Worm (Caenorhabditis elegans) whole organism, midembryonic: ENCODE measurements around the gene fsn-1.

Experiments
- cog-1 ChIP-seq: sonication (generic microtip); optimal IDR thresholded peaks from 2 replicates; lab custom pipeline; 2016; ENCODE audit warnings: missing genetic modification characterization, missing compliant biosample characterization
- flt-1 ChIP-seq: fragments of 200-800 bp; sonication (Bioruptor generic); IDR thresholded peaks from 2 replicates; pipeline ENCODE4 v1.3.6; 2022; ENCODE audit warnings: missing genetic modification characterization, missing compliant biosample characterization
- klf-2 ChIP-seq: fragments of 200-800 bp; sonication (Bioruptor generic); conservative IDR thresholded peaks from 2 replicates; pipeline ENCODE4 v1.3.6; 2022; ENCODE audit warnings: missing genetic modification reagents, missing genetic modification characterization, missing compliant biosample characterization
- med-1 ChIP-seq: sonication (generic microtip); optimal IDR thresholded peaks from 2 replicates; lab custom pipeline; 2017; ENCODE audit warnings: missing genetic modification characterization, mild to moderate bottlenecking, missing compliant biosample characterization, antibody characterized with exemption, missing genetic modification reagents; ENCODE audit not compliant: insufficient read depth
- ref-1 ChIP-seq: fragments of 200-800 bp; sonication (Bioruptor generic); conservative IDR thresholded peaks from 2 replicates; pipeline ENCODE4 v1.3.6; 2022; ENCODE audit warnings: missing genetic modification reagents, missing genetic modification characterization, missing compliant biosample characterization
- tab-1 ChIP-seq: fragments of 200-800 bp; sonication (Bioruptor generic); IDR thresholded peaks from 2 replicates; pipeline ENCODE4 v1.3.6; 2022; ENCODE audit warnings: missing genetic modification characterization, missing compliant biosample characterization
- ztf-23 ChIP-seq: fragments of 200-800 bp; sonication (Bioruptor generic); IDR thresholded peaks from 2 replicates; pipeline ENCODE4 v1.3.6; 2022; ENCODE audit warnings: missing genetic modification reagents, missing genetic modification characterization, missing compliant biosample characterization
- ztf-29 ChIP-seq: fragments of 200-800 bp; sonication (Bioruptor generic); IDR thresholded peaks from 2 replicates; pipeline ENCODE4 v1.3.6; 2022; ENCODE audit warnings: missing genetic modification reagents, missing genetic modification characterization, missing compliant biosample characterization

ce11 chrIII:4962393-4962792 is 25.3 kb downstream of the fsn-1 start, which contains the start of gene vps-22:
- TF ChIP-seq ref-1 (GFP tag; lab: Robert Waterston, UW) (no peak), ztf-23 (no peak), ztf-29 (no peak), tab-1 (no peak), klf-2 (no peak), cog-1 (tag; lab: Kevin White, UChicago) (no peak), med-1 (GFP tag; lab: Kevin White, UChicago) (no peak), flt-1 (GFP tag; lab: Robert Waterston, UW) (no peak)
